Worm (Caenorhabditis elegans): ENCODE results near the gene F53B2.5.
"Not testable (repeated sequence)": the region's sequence is repeated elsewhere in the genome, so short reads cannot be mapped to it uniquely, and the experiment has no call there.

The F53B2.5 gene

ce11 chrIV:12520150-12520549 is 10.8 kb downstream of the F53B2.5 start, which contains the start of gene tsp-4:
Gene tsp-4, minus strand, starts transcription at chrIV:12520250.
- TF ChIP-seq lin-11 (tag; optimal IDR thresholded peaks at IDR 0.05), result no peak
- TF ChIP-seq elt-3 (tag; optimal IDR thresholded peaks at IDR 0.05), result no peak
- TF ChIP-seq ztf-4 (tag; optimal IDR thresholded peaks at IDR 0.05), result no peak
- no peak for TF ChIP-seq ceh-82 (tag; optimal IDR thresholded peaks at IDR 0.05)
- TF ChIP-seq R02D3.7 (tag; optimal IDR thresholded peaks at IDR 0.05), result no peak
- no peak for TF ChIP-seq nhr-6 (tag; optimal IDR thresholded peaks at IDR 0.05)
- TF ChIP-seq egl-27 (tag; optimal IDR thresholded peaks at IDR 0.05), result no peak
- TF ChIP-seq unc-55 (GFP tag; optimal IDR thresholded peaks at IDR 0.05), result no peak
- no peak for TF ChIP-seq nhr-77 (tag; optimal IDR thresholded peaks at IDR 0.05)
- no peak for TF ChIP-seq sem-4 (tag; optimal IDR thresholded peaks at IDR 0.05)
- no peak for TF ChIP-seq nhr-25 (tag; optimal IDR thresholded peaks at IDR 0.05)
- no peak for TF ChIP-seq elt-1 (tag; optimal IDR thresholded peaks at IDR 0.05)
- no peak for TF ChIP-seq fos-1 (tag; optimal IDR thresholded peaks at IDR 0.05)
- no peak for TF ChIP-seq nhr-11 (tag; optimal IDR thresholded peaks at IDR 0.05)
- TF ChIP-seq Y55F3AM.14 (GFP tag; optimal IDR thresholded peaks at IDR 0.05), result no peak
- no peak for TF ChIP-seq zag-1 (tag; optimal IDR thresholded peaks at IDR 0.05)
- no peak for TF ChIP-seq aly-2 (tag; optimal IDR thresholded peaks at IDR 0.05)

ce11 chrIV:12505397-12505796 is 25.6 kb downstream of the F53B2.5 start, which contains the start of gene sru-17:
Gene sru-17, plus strand, starts transcription at chrIV:12505697.
- TF ChIP-seq mab-5, ztf-4, egl-27 (tag; optimal IDR thresholded peaks at IDR 0.05): not testable (repeated sequence)

DNA sequence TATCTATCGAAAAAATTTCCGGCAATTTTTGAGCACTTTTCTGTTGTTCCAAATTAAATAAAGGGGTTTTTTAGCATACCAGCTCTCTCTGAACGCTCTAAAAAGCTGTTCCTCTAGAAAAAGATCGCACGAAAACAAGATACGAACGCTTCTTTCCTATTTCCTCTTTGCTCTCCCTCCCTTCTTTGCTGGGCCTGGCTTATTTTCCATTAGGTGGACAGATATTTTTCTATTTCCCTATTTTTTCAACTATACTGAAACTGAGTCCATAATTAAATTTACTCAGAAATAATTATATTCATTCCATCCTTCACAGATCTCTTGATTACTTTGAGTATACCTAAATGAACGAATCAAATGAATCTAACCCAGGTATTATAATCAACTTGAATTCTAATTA is 29.0 kb downstream of the F53B2.5 start, which contains the start of gene sru-18:
TSS of gene sru-18 (plus strand) at position 301 of the 400 bp plus-strand sequence.
- TF ChIP-seq zag-1 (tag; optimal IDR thresholded peaks at IDR 0.05), result no peak
- TF ChIP-seq nhr-11 (tag; optimal IDR thresholded peaks at IDR 0.05), result no peak
- TF ChIP-seq unc-39 (tag; optimal IDR thresholded peaks at IDR 0.05), result no peak
- TF ChIP-seq F13H6.1 (tag; optimal IDR thresholded peaks at IDR 0.05), result no peak
- no peak for TF ChIP-seq crh-2 (tag; optimal IDR thresholded peaks at IDR 0.05)
- TF ChIP-seq nhr-25 (tag; optimal IDR thresholded peaks at IDR 0.05), result no peak
- TF ChIP-seq sma-9 (GFP tag; optimal IDR thresholded peaks at IDR 0.05), result no peak
- no peak for TF ChIP-seq sma-9 (tag; optimal IDR thresholded peaks at IDR 0.05)
- TF ChIP-seq mdl-1 (tag; optimal IDR thresholded peaks at IDR 0.05), result no peak
- no peak for TF ChIP-seq ama-1 (optimal IDR thresholded peaks at IDR 0.05)
- TF ChIP-seq aly-2 (tag; optimal IDR thresholded peaks at IDR 0.05), result no peak
- no peak for TF ChIP-seq elt-1 (tag; optimal IDR thresholded peaks at IDR 0.05)
- TF ChIP-seq fos-1 (tag; optimal IDR thresholded peaks at IDR 0.05), result no peak

DNA sequence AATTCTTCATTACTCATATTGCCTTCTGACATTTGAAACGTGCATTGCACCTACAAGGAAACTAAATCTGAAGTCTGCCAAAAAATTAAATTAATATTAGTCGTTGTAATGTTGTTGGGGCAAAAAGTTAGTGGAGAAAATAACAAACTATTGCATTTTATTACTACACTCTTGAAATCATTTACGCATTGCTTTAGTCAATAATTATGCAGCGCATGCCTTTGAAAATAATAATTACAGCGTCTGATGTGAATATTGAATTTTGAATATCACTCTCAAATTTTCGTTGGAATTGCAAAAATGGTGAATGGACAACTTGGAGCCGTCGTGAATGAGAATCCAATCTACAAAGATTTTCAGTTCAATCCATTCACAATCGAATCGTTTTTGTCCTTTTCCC is 32.7 kb downstream of the F53B2.5 start, which contains the start of gene sru-19:
TSS of gene sru-19 (plus strand) at position 301 of the 400 bp plus-strand sequence.
- TF ChIP-seq fos-1 (tag; optimal IDR thresholded peaks at IDR 0.05) (no peak), elt-3 (tag; optimal IDR thresholded peaks at IDR 0.05) (no peak), alr-1 (tag; optimal IDR thresholded peaks at IDR 0.05) (no peak), nhr-129 (tag; optimal IDR thresholded peaks at IDR 0.05) (no peak), nhr-6 (tag; optimal IDR thresholded peaks at IDR 0.05) (no peak), nhr-23 (tag; optimal IDR thresholded peaks at IDR 0.05) (no peak), peb-1 (tag; optimal IDR thresholded peaks at IDR 0.05) (no peak), ZK546.5 (tag; optimal IDR thresholded peaks at IDR 0.05) (no peak), dmd-4 (tag; optimal IDR thresholded peaks at IDR 0.05) (no peak), mbf-1 (tag; optimal IDR thresholded peaks at IDR 0.05) (no peak), nhr-237 (tag; optimal IDR thresholded peaks at IDR 0.05) (no peak), mab-5 (tag; optimal IDR thresholded peaks at IDR 0.05) (no peak), nhr-77 (tag; optimal IDR thresholded peaks at IDR 0.05) (no peak), blmp-1 (tag; optimal IDR thresholded peaks at IDR 0.05; ENCODE audit: insufficient read depth) (no peak), lin-11 (tag; optimal IDR thresholded peaks at IDR 0.05) (no peak)

ce11 chrIV:12495196-12495595 is 35.8 kb downstream of the F53B2.5 start, which contains the start of gene sru-20:
Gene sru-20, plus strand, starts transcription at chrIV:12495496.
- no peak for TF ChIP-seq skn-1 (tag; optimal IDR thresholded peaks at IDR 0.05)
